Fruit fly (Drosophila melanogaster): Measurements from ENCODE around the gene CG4629.

Gene CG4629

dm6 chr2L:1116661-1117322 lies 14.5 kb upstream of the CG4629 start:
- TF ChIP-seq h (optimal IDR thresholded peaks at IDR 0.05) = peak; percentile 3
- no peak for TF ChIP-seq psq (optimal IDR thresholded peaks at IDR 0.05)

dm6 chr2L:1114230-1114629 lies 11.9 kb upstream of the CG4629 start:
- TF ChIP-seq ttk (optimal IDR thresholded peaks at IDR 0.05) (no peak), h (optimal IDR thresholded peaks at IDR 0.05) (no peak), Sin3A (optimal IDR thresholded peaks at IDR 0.05) (no peak), Myc (optimal IDR thresholded peaks at IDR 0.05) (no peak)

- TF ChIP-seq Myc (optimal IDR thresholded peaks at IDR 0.05) = no peak
- TF ChIP-seq psq (optimal IDR thresholded peaks at IDR 0.05) = no peak
- no peak for TF ChIP-seq h (optimal IDR thresholded peaks at IDR 0.05)
- no peak for TF ChIP-seq ttk (optimal IDR thresholded peaks at IDR 0.05)
- TF ChIP-seq Sin3A (optimal IDR thresholded peaks at IDR 0.05) = no peak
- no peak for TF ChIP-seq insv (optimal IDR thresholded peaks at IDR 0.05)
Observed at dm6 chr2L:1112641-1113040, 10.3 kb upstream of the CG4629 start, which contains the start of gene CG14340. Gene CG14340, plus strand, starts transcription at chr2L:1112941.

- no peak for TF ChIP-seq Myc (optimal IDR thresholded peaks at IDR 0.05)
- TF ChIP-seq h (optimal IDR thresholded peaks at IDR 0.05) = no peak
- TF ChIP-seq Sin3A (optimal IDR thresholded peaks at IDR 0.05) = no peak
- no peak for TF ChIP-seq ttk (optimal IDR thresholded peaks at IDR 0.05)
- TF ChIP-seq psq (optimal IDR thresholded peaks at IDR 0.05) = no peak
- TF ChIP-seq insv (optimal IDR thresholded peaks at IDR 0.05) = no peak
Observed at dm6 chr2L:1108029-1108688, 5.9 kb upstream of the CG4629 start, which contains the start of the genes PolrMT and CG14339. Gene PolrMT, minus strand, starts transcription at chr2L:1108373. Gene CG14339, plus strand, starts transcription at chr2L:1108540.

- TF ChIP-seq Sin3A (optimal IDR thresholded peaks at IDR 0.05) (no peak), ttk (optimal IDR thresholded peaks at IDR 0.05) (no peak), Myc (optimal IDR thresholded peaks at IDR 0.05) (no peak), insv (optimal IDR thresholded peaks at IDR 0.05) (no peak), h (optimal IDR thresholded peaks at IDR 0.05) (no peak), psq (optimal IDR thresholded peaks at IDR 0.05) (no peak)
Observed at dm6 chr2L:1095450-1095849, 6.9 kb downstream of the CG4629 start.

- no peak for TF ChIP-seq Sin3A (optimal IDR thresholded peaks at IDR 0.05)
- TF ChIP-seq ttk (optimal IDR thresholded peaks at IDR 0.05) = no peak
- no peak for TF ChIP-seq Myc (optimal IDR thresholded peaks at IDR 0.05)
- TF ChIP-seq h (optimal IDR thresholded peaks at IDR 0.05) = no peak
- no peak for TF ChIP-seq insv (optimal IDR thresholded peaks at IDR 0.05)
- no peak for TF ChIP-seq psq (optimal IDR thresholded peaks at IDR 0.05)
Observed at dm6 chr2L:1094724-1095123, 7.6 kb downstream of the CG4629 start.

- no peak for TF ChIP-seq Sin3A (optimal IDR thresholded peaks at IDR 0.05)
Observed at dm6 chr2L:1091675-1092074, 10.6 kb downstream of the CG4629 start.

dm6 chr2L:1086312-1086906 lies 15.9 kb downstream of the CG4629 start:
- TF ChIP-seq h (optimal IDR thresholded peaks at IDR 0.05) (no peak), ttk (optimal IDR thresholded peaks at IDR 0.05) (no peak), Sin3A (optimal IDR thresholded peaks at IDR 0.05) (no peak), Myc (optimal IDR thresholded peaks at IDR 0.05) (no peak), psq (optimal IDR thresholded peaks at IDR 0.05) (no peak), insv (optimal IDR thresholded peaks at IDR 0.05) (no peak)

- TF ChIP-seq psq (optimal IDR thresholded peaks at IDR 0.05) = no peak
- no peak for TF ChIP-seq Sin3A (optimal IDR thresholded peaks at IDR 0.05)
- TF ChIP-seq Myc (optimal IDR thresholded peaks at IDR 0.05) = no peak
- TF ChIP-seq ttk (optimal IDR thresholded peaks at IDR 0.05) = no peak
- no peak for TF ChIP-seq insv (optimal IDR thresholded peaks at IDR 0.05)
- no peak for TF ChIP-seq h (optimal IDR thresholded peaks at IDR 0.05)
Observed at dm6 chr2L:1082668-1083067, 19.6 kb downstream of the CG4629 start.

dm6 chr2L:1080802-1081464 lies 21.4 kb downstream of the CG4629 start, which contains the start of gene Atg4a:
Gene Atg4a, plus strand, starts transcription at chr2L:1080911.
- TF ChIP-seq Sin3A (optimal IDR thresholded peaks at IDR 0.05) (no peak), psq (optimal IDR thresholded peaks at IDR 0.05) (no peak), ttk (optimal IDR thresholded peaks at IDR 0.05) (no peak), h (optimal IDR thresholded peaks at IDR 0.05) (no peak), insv (optimal IDR thresholded peaks at IDR 0.05) (no peak)

dm6 chr2L:1077469-1077993 lies 24.8 kb downstream of the CG4629 start, which contains the start of the genes S and ast:
Gene S, minus strand, starts transcription at chr2L:1077815.
Gene ast, plus strand, starts transcription at chr2L:1077948.
- TF ChIP-seq Sin3A (optimal IDR thresholded peaks at IDR 0.05) (peak; percentile 91), Myc (optimal IDR thresholded peaks at IDR 0.05) (no peak)

dm6 chr2L:1077053-1077452 lies 25.3 kb downstream of the CG4629 start:
- no peak for TF ChIP-seq insv (optimal IDR thresholded peaks at IDR 0.05)
- no peak for TF ChIP-seq Myc (optimal IDR thresholded peaks at IDR 0.05)
- TF ChIP-seq ttk (optimal IDR thresholded peaks at IDR 0.05) = no peak
- TF ChIP-seq psq (optimal IDR thresholded peaks at IDR 0.05) = no peak
- no peak for TF ChIP-seq Sin3A (optimal IDR thresholded peaks at IDR 0.05)
- TF ChIP-seq h (optimal IDR thresholded peaks at IDR 0.05) = no peak
